Fruit fly (Drosophila melanogaster) whole organism, wandering third instar larva: ENCODE results near the gene CG6345.

ENCODE experiments used
- CG32264 ChIP-seq: fragments of 200-800 bp; sonication (Bioruptor generic); optimal IDR thresholded peaks from 2 replicates; lab custom pipeline; 2016; ENCODE audit warnings: missing biosample characterization, missing genetic modification characterization
- CrebA ChIP-seq: fragments of 200-800 bp; sonication (Bioruptor generic); optimal IDR thresholded peaks from 2 replicates; lab custom pipeline; 2016; ENCODE audit warnings: missing biosample characterization, mild to moderate bottlenecking, missing genetic modification characterization, borderline replicate concordance
- HLH106 ChIP-seq: fragments of 200-800 bp; optimal IDR thresholded peaks from 3 replicates; lab custom pipeline; 2019; ENCODE audit warnings: missing biosample characterization, mild to moderate bottlenecking, missing genetic modification characterization, moderate library complexity
- Hnf4 ChIP-seq: fragments of 200-800 bp; sonication (Bioruptor generic); optimal IDR thresholded peaks from 2 replicates; lab custom pipeline; 2016; ENCODE audit warnings: missing biosample characterization, mild to moderate bottlenecking, missing genetic modification characterization
- OdsH ChIP-seq: fragments of 200-800 bp; sonication (Bioruptor generic); optimal IDR thresholded peaks from 2 replicates; lab custom pipeline; 2016; ENCODE audit warnings: missing biosample characterization, mild to moderate bottlenecking, missing genetic modification characterization
- Rel ChIP-seq, 2 experiments: fragments of 200-800 bp; sonication (Bioruptor generic) in 1 of 2; optimal IDR thresholded peaks; 2 replicates in 1 of 2; 3 replicates in 1 of 2; lab custom pipeline; 2016 to 2019; ENCODE audit warnings: mild to moderate bottlenecking in 2 of 2, missing biosample characterization in 2 of 2, missing genetic modification characterization in 2 of 2, moderate library complexity in 1 of 2
- brk ChIP-seq: fragments of 200-800 bp; sonication (Bioruptor generic); optimal IDR thresholded peaks from 2 replicates; lab custom pipeline; 2016; ENCODE audit warnings: missing biosample characterization, mild to moderate bottlenecking, missing genetic modification characterization
- psq ChIP-seq: fragments of 200-800 bp; sonication (Bioruptor generic); optimal IDR thresholded peaks from 3 replicates; lab custom pipeline; 2017; ENCODE audit warnings: missing biosample characterization, mild to moderate bottlenecking, missing genetic modification characterization, moderate library complexity

DNA sequence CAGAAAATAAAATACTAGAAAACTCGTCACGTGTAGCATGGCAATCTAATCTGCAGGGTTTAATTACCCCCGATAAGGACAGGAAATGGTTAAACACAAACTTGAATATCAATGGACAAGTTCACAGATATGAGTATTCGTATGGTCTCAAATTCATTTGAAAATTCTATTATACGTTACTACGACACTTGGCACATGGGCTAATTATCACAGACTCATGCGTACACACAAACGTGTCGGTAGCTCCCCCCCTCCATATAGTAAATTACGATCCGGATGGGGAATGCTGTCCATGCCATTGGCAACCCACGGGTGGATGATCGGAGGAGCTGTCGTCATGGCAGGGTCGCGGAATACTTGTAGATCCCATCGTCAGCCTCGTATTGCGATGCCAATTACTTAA lies 21.5 kb downstream of the CG6345 start:
- TF ChIP-seq CrebA (no peak), CG32264 (no peak), OdsH (GFP tag; lab: Kevin White, UChicago) (no peak), Hnf4 (GFP tag; lab: Kevin White, UChicago) (no peak), brk (GFP tag; lab: Kevin White, UChicago) (no peak), psq (GFP tag; lab: Kevin White, UChicago) (no peak), HLH106 (no peak), Rel (GFP tag; optimal IDR thresholded peaks at IDR 0.05; lab: Kevin White, UChicago) (no peak), Rel (tag; optimal IDR thresholded peaks at IDR 0.05; lab: Kevin White, UChicago) (no peak)
